Fruit fly (Drosophila melanogaster) whole organism, wandering third instar larva: ENCODE measurements around the gene CG45207.

Source experiments
- CG9705 ChIP-seq: fragments of 200-800 bp; sonication (Bioruptor generic); optimal IDR thresholded peaks from 2 replicates; lab custom pipeline; 2018; ENCODE audit warnings: missing biosample characterization, mild to moderate bottlenecking, missing genetic modification characterization
- Hr78 ChIP-seq: fragments of >200 bp; optimal IDR thresholded peaks from 2 replicates; lab custom pipeline; 2017; ENCODE audit warnings: missing biosample characterization, missing genetic modification characterization
- Hr83 ChIP-seq: fragments of 200-300 bp; sonication (Bioruptor generic); optimal IDR thresholded peaks from 2 replicates; lab custom pipeline; 2016; ENCODE audit warnings: missing biosample characterization, mild to moderate bottlenecking, missing genetic modification characterization, moderate library complexity; ENCODE audit not compliant: poor library complexity, severe bottlenecking
- br ChIP-seq: fragments of 200-800 bp; sonication (Bioruptor generic); optimal IDR thresholded peaks from 2 replicates; lab custom pipeline; 2016; ENCODE audit warnings: missing biosample characterization, missing genetic modification characterization
- dl ChIP-seq, 2 experiments: fragments of 175-275, 200-275 bp in 1 of 2; fragments of 200-275 bp in 1 of 2; sonication (Bioruptor generic); optimal IDR thresholded peaks; lab custom pipeline; 2018; ENCODE audit warnings: mild to moderate bottlenecking in 2 of 2, missing biosample characterization in 2 of 2, missing genetic modification characterization in 2 of 2, moderate library complexity in 2 of 2; ENCODE audit not compliant: partially characterized antibody in 2 of 2, insufficient read depth in 1 of 2
- dsf ChIP-seq: sonication (Bioruptor generic); optimal IDR thresholded peaks from 2 replicates; lab custom pipeline; 2016; ENCODE audit warnings: missing biosample characterization, missing genetic modification characterization, borderline replicate concordance
- jim ChIP-seq: fragments of 175-275, 200-325 bp; sonication (Bioruptor generic); optimal IDR thresholded peaks from 2 replicates; lab custom pipeline; 2016; ENCODE audit warnings: missing biosample characterization, mild to moderate bottlenecking, missing genetic modification characterization
- lola ChIP-seq: fragments of >200 bp; optimal IDR thresholded peaks from 2 replicates; lab custom pipeline; 2017; ENCODE audit warnings: missing biosample characterization, missing genetic modification characterization
- usp ChIP-seq: fragments of >200 bp; optimal IDR thresholded peaks from 2 replicates; lab custom pipeline; 2017; ENCODE audit warnings: missing biosample characterization, missing genetic modification characterization

dm6 chr3R:15730629-15731028 lies 44.5 kb downstream of the CG45207 start:
- TF ChIP-seq br = no peak
- TF ChIP-seq Hr78 (GFP tag; lab: Kevin White, UChicago) = no peak
- TF ChIP-seq usp (GFP tag; lab: Kevin White, UChicago) = no peak
- no peak for TF ChIP-seq CG9705
- TF ChIP-seq dl (GFP tag; optimal IDR thresholded peaks at IDR 0.05; lab: Kevin White, UChicago; ENCODE audit: insufficient read depth in 1 of 2, partially characterized antibody in 2 of 2) = no peak
- no peak for TF ChIP-seq dsf
- no peak for TF ChIP-seq jim (GFP tag; lab: Kevin White, UChicago)
- TF ChIP-seq Hr83 (GFP tag; lab: Kevin White, UChicago) = no peak
- TF ChIP-seq lola (GFP tag; lab: Kevin White, UChicago) = no peak
